Fruit fly (Drosophila melanogaster): ENCODE results near the gene spir.

spir gene

dm6 chr2L:20287189-20287588 is 23.8 kb upstream of the spir start (continued):
- no peak for TF ChIP-seq slou (GFP tag; optimal IDR thresholded peaks at IDR 0.05)
- TF ChIP-seq YL-1 (GFP tag; optimal IDR thresholded peaks at IDR 0.05): peak; percentile 57
- peak; percentile 20 for TF ChIP-seq HmgZ (tag; optimal IDR thresholded peaks at IDR 0.05)
- TF ChIP-seq CG14667 (GFP tag; IDR thresholded peaks at IDR 0.05): peak; percentile 16; the same call in 1 of the 2 replicates
- TF ChIP-seq rib (GFP tag; IDR thresholded peaks at IDR 0.05): no peak
- TF ChIP-seq CG30431 (GFP tag; optimal IDR thresholded peaks at IDR 0.05): peak; percentile 65
- no peak for TF ChIP-seq CkIIα-i1 (GFP tag; IDR thresholded peaks at IDR 0.05)
- peak; percentile 40 for TF ChIP-seq Side (GFP tag; optimal IDR thresholded peaks at IDR 0.05)
- peak; percentile 89 for TF ChIP-seq CG4707 (GFP tag; optimal IDR thresholded peaks at IDR 0.05)
- TF ChIP-seq CG15479 (GFP tag; optimal IDR thresholded peaks at IDR 0.05): peak; percentile 42
- TF ChIP-seq pan (optimal IDR thresholded peaks at IDR 0.05): no peak
- peak in 1 of 2 experiments; percentile 63 for TF ChIP-seq pan (GFP tag; optimal IDR thresholded peaks at IDR 0.05 in 1 of 2, IDR thresholded peaks at IDR 0.05 in 1 of 2)
- TF ChIP-seq maf-S (GFP tag; optimal IDR thresholded peaks at IDR 0.05): no peak
- TF ChIP-seq Chrac-16 (GFP tag; optimal IDR thresholded peaks at IDR 0.05): no peak
- no peak for TF ChIP-seq MBD-R2 (GFP tag; IDR thresholded peaks at IDR 0.05)
- no peak for TF ChIP-seq CG12104 (GFP tag; optimal IDR thresholded peaks at IDR 0.05)
- no peak for TF ChIP-seq CG1602 (GFP tag; optimal IDR thresholded peaks at IDR 0.05)
- TF ChIP-seq wdn (GFP tag; IDR thresholded peaks at IDR 0.05): peak; percentile 32; the same call in 1 of the 2 replicates
- TF ChIP-seq Hmr (GFP tag; optimal IDR thresholded peaks at IDR 0.05): peak; percentile 68
- no peak for TF ChIP-seq grn (GFP tag; optimal IDR thresholded peaks at IDR 0.05)
- peak; percentile 37 for TF ChIP-seq CG9609 (GFP tag; optimal IDR thresholded peaks at IDR 0.05)
- no peak for TF ChIP-seq CG42726 (GFP tag; IDR thresholded peaks at IDR 0.05; ENCODE audit: partially characterized antibody)
- TF ChIP-seq run (tag; optimal IDR thresholded peaks at IDR 0.05): peak; percentile 16
- no peak for TF ChIP-seq CG34224 (GFP tag; IDR thresholded peaks at IDR 0.05; ENCODE audit: partially characterized antibody)
- no peak for TF ChIP-seq ham (GFP tag; IDR thresholded peaks at IDR 0.05)
- no peak for TF ChIP-seq CG6791 (GFP tag; IDR thresholded peaks at IDR 0.05; ENCODE audit: partially characterized antibody)
- no peak for TF ChIP-seq Ravus (GFP tag; IDR thresholded peaks at IDR 0.05)
- TF ChIP-seq Adf1 (GFP tag; IDR thresholded peaks at IDR 0.05): no peak
- peak; percentile 67 for TF ChIP-seq CG6254 (GFP tag; optimal IDR thresholded peaks at IDR 0.05)
- peak; percentile 64 for TF ChIP-seq dmrt11E (tag; optimal IDR thresholded peaks at IDR 0.05)
- TF ChIP-seq CG4854 (GFP tag; optimal IDR thresholded peaks at IDR 0.05): no peak
- TF ChIP-seq Dip3 (GFP tag; optimal IDR thresholded peaks at IDR 0.05): no peak
- TF ChIP-seq fd102C (GFP tag; optimal IDR thresholded peaks at IDR 0.05): peak; percentile 81
- peak; percentile 59 for TF ChIP-seq Atf3 (GFP tag; optimal IDR thresholded peaks at IDR 0.05)
- TF ChIP-seq Ptx1 (GFP tag; IDR thresholded peaks at IDR 0.05): no peak
- TF ChIP-seq H15 (GFP tag; IDR thresholded peaks at IDR 0.05): peak; percentile 34; the same call in 1 of the 3 replicates
- no peak for TF ChIP-seq tna (GFP tag; IDR thresholded peaks at IDR 0.05; ENCODE audit: partially characterized antibody)
- TF ChIP-seq CG7928 (GFP tag; optimal IDR thresholded peaks at IDR 0.05): peak; percentile 3
- TF ChIP-seq Lim3 (GFP tag; IDR thresholded peaks at IDR 0.05): no peak
- TF ChIP-seq CG8281 (tag; optimal IDR thresholded peaks at IDR 0.05): peak; percentile 14
- TF ChIP-seq CG2129 (GFP tag; IDR thresholded peaks at IDR 0.05; ENCODE audit: partially characterized antibody): no peak
- peak; percentile 87 for TF ChIP-seq ac (GFP tag; optimal IDR thresholded peaks at IDR 0.05)
- TF ChIP-seq Kr (GFP tag; optimal IDR thresholded peaks at IDR 0.05): peak; percentile 74
- peak; percentile 57 for TF ChIP-seq CTCF (GFP tag; optimal IDR thresholded peaks at IDR 0.05)
- no peak for TF ChIP-seq exex (tag; optimal IDR thresholded peaks at IDR 0.05)
- peak; percentile 56 for TF ChIP-seq nau (GFP tag; optimal IDR thresholded peaks at IDR 0.05)
- TF ChIP-seq CG17568 (GFP tag; optimal IDR thresholded peaks at IDR 0.05): peak; percentile 88
- TF ChIP-seq ro (GFP tag; IDR thresholded peaks at IDR 0.05): no peak
- no peak for TF ChIP-seq D (optimal IDR thresholded peaks at IDR 0.05)
- peak; percentile 43 for TF ChIP-seq D (GFP tag; optimal IDR thresholded peaks at IDR 0.05)
- TF ChIP-seq Sin3A (optimal IDR thresholded peaks at IDR 0.05): no peak
- TF ChIP-seq onecut (GFP tag; IDR thresholded peaks at IDR 0.05): peak; percentile 78
- TF ChIP-seq Drgx (GFP tag; IDR thresholded peaks at IDR 0.05): no peak

Measured in whole organism, embryonic.